Fruit fly (Drosophila melanogaster) Kc167 (cell line): ENCODE results near the gene CG3168.

Experiments used
- h ChIP-seq: fragments of >200 bp; optimal IDR thresholded peaks from 3 replicates; lab custom pipeline; 2018; ENCODE audit warnings: missing external identifiers
- psq ChIP-seq: fragments of >200 bp; optimal IDR thresholded peaks from 2 replicates; lab custom pipeline; 2017; ENCODE audit warnings: missing external identifiers

dm6 chrX:6706570-6707306 lies 33.0 kb downstream of the CG3168 start:
- TF ChIP-seq h (lab: Kevin White, UChicago) (no peak), psq (lab: Kevin White, UChicago) (no peak)
